Fruit fly (Drosophila melanogaster) whole organism, embryonic: Measurements from ENCODE around the gene Eno.
A peak's percentile ranks its signal among the peaks of the same experiment; 100 is the strongest.

Source experiments
- Adf1 ChIP-seq: fragments of 200-800 bp; sonication (Bioruptor generic); IDR thresholded peaks from 2 replicates; pipeline ENCODE4 v1.3.6; 2022; ENCODE audit warnings: missing biosample characterization, missing genetic modification characterization
- Aef1 ChIP-seq: fragments of 200-800 bp; sonication (Bioruptor generic); IDR thresholded peaks from 3 replicates; pipeline ENCODE4 v1.3.6; 2022; ENCODE audit warnings: missing biosample characterization, missing genetic modification characterization
- CG11093 ChIP-seq: fragments of 200-800 bp; sonication (Bioruptor generic); IDR thresholded peaks from 3 replicates; pipeline ENCODE4 v1.3.6; 2022; ENCODE audit warnings: missing biosample characterization, missing genetic modification characterization
- CG11695 ChIP-seq: fragments of 200-800 bp; sonication (Bioruptor generic); IDR thresholded peaks from 3 replicates; pipeline ENCODE4 v1.3.6; 2022; ENCODE audit warnings: missing biosample characterization, missing genetic modification characterization
- CG13296 ChIP-seq: fragments of 200-800 bp; sonication (Bioruptor generic); optimal IDR thresholded peaks from 3 replicates; lab custom pipeline; 2018; ENCODE audit warnings: missing biosample characterization, mild to moderate bottlenecking, missing genetic modification characterization
- CG13424 ChIP-seq: fragments of 200-800 bp; sonication (Bioruptor generic); optimal IDR thresholded peaks from 2 replicates; lab custom pipeline; 2019; ENCODE audit warnings: missing biosample characterization, mild to moderate bottlenecking, missing genetic modification characterization, moderate library complexity
- CG14667 ChIP-seq: fragments of 200-800 bp; sonication (Bioruptor generic); IDR thresholded peaks from 2 replicates; pipeline ENCODE4 v1.3.6; 2022; ENCODE audit warnings: missing biosample characterization, missing genetic modification characterization
- CG2116 ChIP-seq: fragments of 200-800 bp; sonication (Bioruptor generic); optimal IDR thresholded peaks from 3 replicates; lab custom pipeline; 2018; ENCODE audit warnings: missing biosample characterization, mild to moderate bottlenecking, missing genetic modification characterization
- CG32767 ChIP-seq: fragments of 200-800 bp; sonication (Bioruptor generic); IDR thresholded peaks from 2 replicates; pipeline ENCODE4 v1.3.6; 2022; ENCODE audit warnings: missing biosample characterization, missing genetic modification characterization
- CG33213 ChIP-seq: fragments of 200-800 bp; sonication (Bioruptor generic); optimal IDR thresholded peaks from 3 replicates; lab custom pipeline; 2016; ENCODE audit warnings: missing biosample characterization, missing genetic modification characterization
- CG3726 ChIP-seq: fragments of 200-800 bp; sonication (Bioruptor generic); IDR thresholded peaks from 3 replicates; pipeline ENCODE4, ENCODE4 v1.3.6; 2022; ENCODE audit warnings: missing biosample characterization, missing genetic modification characterization
- CG4424 ChIP-seq: fragments of 200-800 bp; sonication (Bioruptor generic); optimal IDR thresholded peaks from 3 replicates; lab custom pipeline; 2016; ENCODE audit warnings: missing biosample characterization, missing genetic modification characterization
- CG6689 ChIP-seq: fragments of 200-800 bp; sonication (Bioruptor generic); IDR thresholded peaks from 2 replicates; pipeline ENCODE4 v1.3.6; 2022; ENCODE audit warnings: missing biosample characterization, missing genetic modification characterization
- CG6854 ChIP-seq: fragments of 200-800 bp; sonication (Bioruptor generic); optimal IDR thresholded peaks from 3 replicates; lab custom pipeline; 2017; ENCODE audit warnings: missing biosample characterization, mild to moderate bottlenecking, missing genetic modification characterization
- CG7745 ChIP-seq: fragments of 200-800 bp; sonication (Bioruptor generic); optimal IDR thresholded peaks from 2 replicates; lab custom pipeline; 2018; ENCODE audit warnings: missing biosample characterization, mild to moderate bottlenecking, missing genetic modification characterization, moderate library complexity
- CG7963 ChIP-seq: fragments of 200-800 bp; sonication (Bioruptor generic); IDR thresholded peaks from 3 replicates; pipeline ENCODE4 v1.3.6; 2022; ENCODE audit warnings: missing biosample characterization, missing genetic modification characterization; ENCODE audit not compliant: partially characterized antibody
- CG9727 ChIP-seq: fragments of 200-800 bp; sonication (Bioruptor generic); optimal IDR thresholded peaks from 3 replicates; lab custom pipeline; 2017; ENCODE audit warnings: missing biosample characterization, mild to moderate bottlenecking, missing genetic modification characterization
- CG9876 ChIP-seq: fragments of 200-800 bp; sonication (Bioruptor generic); optimal IDR thresholded peaks from 2 replicates; lab custom pipeline; 2016; ENCODE audit warnings: missing biosample characterization, missing genetic modification characterization
- Fer1 ChIP-seq: fragments of 200-800 bp; sonication (Bioruptor generic); optimal IDR thresholded peaks from 2 replicates; lab custom pipeline; 2017; ENCODE audit warnings: missing biosample characterization, mild to moderate bottlenecking, missing genetic modification characterization
- Gsc ChIP-seq: fragments of 200-800 bp; sonication (Bioruptor generic); IDR thresholded peaks from 2 replicates; pipeline ENCODE4 v1.3.6; 2022; ENCODE audit warnings: missing biosample characterization, missing genetic modification characterization
- HLH3B ChIP-seq: fragments of 200-800 bp; sonication (Bioruptor generic); IDR thresholded peaks from 2 replicates; pipeline ENCODE4 v1.3.6; 2022; ENCODE audit warnings: missing biosample characterization, missing genetic modification characterization
- Hand ChIP-seq: fragments of 200-800 bp; sonication (Bioruptor generic); optimal IDR thresholded peaks from 2 replicates; lab custom pipeline; 2017; ENCODE audit warnings: mild to moderate bottlenecking, missing biosample characterization, missing genetic modification reagents, missing genetic modification characterization
- Hmx ChIP-seq: fragments of 200-800 bp; sonication (Bioruptor generic); optimal IDR thresholded peaks from 2 replicates; lab custom pipeline; 2016; ENCODE audit warnings: missing biosample characterization, missing genetic modification characterization
- Kr ChIP-seq: fragments of 200-800 bp; sonication (Bioruptor generic); optimal IDR thresholded peaks from 2 replicates; lab custom pipeline; 2017; ENCODE audit warnings: missing biosample characterization, mild to moderate bottlenecking, missing genetic modification characterization
- NFAT ChIP-seq: fragments of 200-800 bp; sonication (Bioruptor generic); IDR thresholded peaks from 2 replicates; pipeline ENCODE4 v1.3.6; 2022; ENCODE audit warnings: missing biosample characterization, missing genetic modification characterization
- Nf-YC ChIP-seq: fragments of 200-800 bp; optimal IDR thresholded peaks from 3 replicates; lab custom pipeline; 2019; ENCODE audit warnings: missing biosample characterization, mild to moderate bottlenecking, missing genetic modification characterization, moderate library complexity
- Oaz ChIP-seq: fragments of 200-800 bp; sonication (Bioruptor generic); IDR thresholded peaks from 2 replicates; pipeline ENCODE4 v1.3.6; 2022; ENCODE audit warnings: missing biosample characterization, missing genetic modification characterization
- Side ChIP-seq: fragments of 200-800 bp; sonication (Bioruptor generic); optimal IDR thresholded peaks from 2 replicates; lab custom pipeline; 2016; ENCODE audit warnings: missing biosample characterization, missing genetic modification characterization
- Six4 ChIP-seq: fragments of 200-800 bp; sonication (Bioruptor generic); optimal IDR thresholded peaks from 2 replicates; lab custom pipeline; 2016; ENCODE audit warnings: missing biosample characterization, missing genetic modification characterization
- Ssrp ChIP-seq: fragments of 200-800 bp; sonication (Bioruptor generic); optimal IDR thresholded peaks from 2 replicates; lab custom pipeline; 2018; ENCODE audit warnings: missing biosample characterization, mild to moderate bottlenecking, missing genetic modification characterization, moderate library complexity
- Xrp1 ChIP-seq: fragments of 200-800 bp; sonication (Bioruptor generic); IDR thresholded peaks from 2 replicates; pipeline ENCODE4 v1.3.6; 2022; ENCODE audit warnings: missing biosample characterization, missing genetic modification characterization
- btn ChIP-seq: fragments of 200-800 bp; sonication (Bioruptor generic); optimal IDR thresholded peaks from 2 replicates; lab custom pipeline; 2016; ENCODE audit warnings: missing biosample characterization, missing genetic modification characterization
- dan ChIP-seq: fragments of 200-800 bp; sonication (Bioruptor generic); IDR thresholded peaks from 2 replicates; pipeline ENCODE4 v1.3.6; 2022; ENCODE audit warnings: missing biosample characterization, missing genetic modification characterization
- dimm ChIP-seq: fragments of 200-800 bp; sonication (Bioruptor generic); IDR thresholded peaks from 2 replicates; pipeline ENCODE4 v1.3.6; 2022; ENCODE audit warnings: missing biosample characterization, missing genetic modification characterization
- dmrt99B ChIP-seq: fragments of 200-800 bp; sonication (Bioruptor generic); optimal IDR thresholded peaks from 2 replicates; lab custom pipeline; 2018; ENCODE audit warnings: missing biosample characterization, mild to moderate bottlenecking, missing genetic modification characterization, moderate library complexity
- eve ChIP-seq, 2 experiments: fragments of >200 bp; optimal IDR thresholded peaks; 2 replicates each; lab custom pipeline; 2017; ENCODE audit warnings: missing biosample characterization in 2 of 2, missing genetic modification characterization in 2 of 2
- hb ChIP-seq: fragments of 200-800 bp; sonication (Bioruptor generic); IDR thresholded peaks from 3 replicates; pipeline ENCODE4 v1.3.6; 2022; ENCODE audit warnings: missing biosample characterization, missing genetic modification characterization; ENCODE audit not compliant: partially characterized antibody
- hkb ChIP-seq, 2 experiments: fragments of 200-800 bp in 1 of 2; fragments of >200 bp in 1 of 2; sonication (Bioruptor generic) in 1 of 2; IDR thresholded peaks in 1 of 2; optimal IDR thresholded peaks in 1 of 2; 2 replicates each; pipeline versions ENCODE4 v1.3.6 to Lab custom; 2017 to 2022; ENCODE audit warnings: missing biosample characterization in 1 of 2, missing genetic modification characterization in 1 of 2
- hth ChIP-seq: fragments of >200 bp; optimal IDR thresholded peaks from 2 replicates; lab custom pipeline; 2017; ENCODE audit warnings: inconsistent platforms
- insv ChIP-seq, 2 experiments: fragments of 200-800 bp; sonication (Bioruptor generic); optimal IDR thresholded peaks; 3 replicates each; lab custom pipeline; 2016 to 2018; ENCODE audit warnings: missing biosample characterization in 2 of 2, missing genetic modification characterization in 2 of 2
- kah ChIP-seq: fragments of 200-800 bp; sonication (Bioruptor generic); optimal IDR thresholded peaks from 2 replicates; lab custom pipeline; 2018; ENCODE audit warnings: missing biosample characterization, mild to moderate bottlenecking, missing genetic modification characterization
- otp ChIP-seq: fragments of 200-800 bp; sonication (Bioruptor generic); IDR thresholded peaks from 3 replicates; pipeline ENCODE4, ENCODE4 v1.3.6; 2022; ENCODE audit warnings: missing biosample characterization, missing genetic modification characterization
- pfk ChIP-seq: fragments of 200-800 bp; sonication (Bioruptor generic); optimal IDR thresholded peaks from 2 replicates; lab custom pipeline; 2018; ENCODE audit warnings: missing biosample characterization, mild to moderate bottlenecking, missing genetic modification characterization, moderate library complexity
- pnt ChIP-seq: fragments of 200-800 bp; sonication (Bioruptor generic); optimal IDR thresholded peaks from 3 replicates; lab custom pipeline; 2016; ENCODE audit warnings: missing biosample characterization, missing genetic modification characterization
- pum ChIP-seq: fragments of 200-800 bp; sonication (Bioruptor generic); optimal IDR thresholded peaks from 2 replicates; lab custom pipeline; 2016; ENCODE audit warnings: missing biosample characterization, missing genetic modification characterization
- repo ChIP-seq: fragments of 200-800 bp; sonication (Bioruptor generic); optimal IDR thresholded peaks from 2 replicates; lab custom pipeline; 2016; ENCODE audit warnings: missing biosample characterization, missing genetic modification characterization
- seq ChIP-seq: fragments of 200-800 bp; sonication (Bioruptor generic); IDR thresholded peaks from 2 replicates; pipeline ENCODE4 v1.3.6; 2022; ENCODE audit warnings: missing biosample characterization, missing genetic modification characterization
- slou ChIP-seq: fragments of 200-800 bp; sonication (Bioruptor generic); optimal IDR thresholded peaks from 3 replicates; lab custom pipeline; 2016; ENCODE audit warnings: missing biosample characterization, missing genetic modification characterization
- sna ChIP-seq: fragments of 200-800 bp; sonication (Bioruptor generic); IDR thresholded peaks from 2 replicates; pipeline ENCODE4 v1.3.6; 2022; ENCODE audit warnings: missing biosample characterization, missing genetic modification characterization; ENCODE audit not compliant: partially characterized antibody
- so ChIP-seq: fragments of 200-800 bp; sonication (Bioruptor generic); IDR thresholded peaks from 3 replicates; pipeline ENCODE4 v1.3.6; 2022; ENCODE audit warnings: missing biosample characterization, missing genetic modification characterization
- toy ChIP-seq: fragments of 200-800 bp; sonication (Bioruptor generic); IDR thresholded peaks from 2 replicates; pipeline ENCODE4 v1.3.6; 2022; ENCODE audit warnings: missing biosample characterization, missing genetic modification characterization
- twi ChIP-seq: fragments of 200-800 bp; optimal IDR thresholded peaks from 2 replicates; lab custom pipeline; 2019; ENCODE audit warnings: missing biosample characterization, mild to moderate bottlenecking, missing genetic modification characterization, moderate library complexity

The Eno gene

dm6 chr2L:1715699-1716333 is 13.6 kb downstream of the Eno start, which contains the start of gene frtz (continued):
- TF ChIP-seq CG6854 (GFP tag; lab: Kevin White, UChicago): no peak
- no peak for TF ChIP-seq CG3726 (GFP tag; lab: Robert Waterston, UW)
- TF ChIP-seq dimm: no peak
- TF ChIP-seq Aef1: no peak
- TF ChIP-seq dmrt99B: no peak
- no peak for TF ChIP-seq so (GFP tag; lab: Robert Waterston, UW)
- TF ChIP-seq Side (GFP tag; lab: Kevin White, UChicago): no peak
- TF ChIP-seq CG7745 (tag; lab: Kevin White, UChicago): no peak
- no peak for TF ChIP-seq hth
- peak; percentile 1 for TF ChIP-seq CG2116 (GFP tag; lab: Kevin White, UChicago)
- no peak for TF ChIP-seq twi (tag; lab: Kevin White, UChicago)
- 0 out of 2 replicates have a peak, but pooled peaks have one; percentile 24 for TF ChIP-seq Xrp1 (GFP tag; lab: Robert Waterston, UW)
- no peak for TF ChIP-seq otp (GFP tag; lab: Robert Waterston, UW)
- peak; percentile 46 for TF ChIP-seq sna (GFP tag; lab: Robert Waterston, UW)
- no peak for TF ChIP-seq Six4
- no peak for TF ChIP-seq kah (GFP tag; lab: Kevin White, UChicago)
- no peak for TF ChIP-seq pum
- no peak for TF ChIP-seq Fer1 (GFP tag; lab: Kevin White, UChicago)
- no peak for TF ChIP-seq toy (GFP tag; lab: Robert Waterston, UW)
- peak; percentile 18 for TF ChIP-seq Nf-YC (tag; lab: Kevin White, UChicago)
- TF ChIP-seq pnt (GFP tag; lab: Kevin White, UChicago): no peak
- no peak for TF ChIP-seq Hand (GFP tag; lab: Kevin White, UChicago)
- no peak for TF ChIP-seq insv (GFP tag; optimal IDR thresholded peaks at IDR 0.05; lab: Kevin White, UChicago)
- no peak for TF ChIP-seq Gsc (GFP tag; lab: Robert Waterston, UW)
- TF ChIP-seq btn (GFP tag; lab: Kevin White, UChicago): no peak
- TF ChIP-seq Hmx (GFP tag; lab: Kevin White, UChicago): no peak
- no peak for TF ChIP-seq CG11695 (GFP tag; lab: Robert Waterston, UW)
- TF ChIP-seq Adf1 (GFP tag; lab: Robert Waterston, UW): no peak
- no peak for TF ChIP-seq repo (GFP tag; lab: Kevin White, UChicago)
- TF ChIP-seq CG7963 (GFP tag; lab: Robert Waterston, UW): peak; percentile 71
- peak; percentile 21 for TF ChIP-seq CG33213 (GFP tag; lab: Kevin White, UChicago)
- TF ChIP-seq pfk: no peak
- TF ChIP-seq CG9727 (GFP tag; lab: Kevin White, UChicago): no peak
- TF ChIP-seq Kr (GFP tag; lab: Kevin White, UChicago): no peak
- no peak for TF ChIP-seq slou (GFP tag; lab: Kevin White, UChicago)
- TF ChIP-seq CG4424 (GFP tag; lab: Kevin White, UChicago): no peak
- TF ChIP-seq hkb (optimal IDR thresholded peaks at IDR 0.05; lab: Kevin White, UChicago): no peak
- no peak for TF ChIP-seq hkb (GFP tag; IDR thresholded peaks at IDR 0.05; lab: Robert Waterston, UW)
- no peak for TF ChIP-seq CG13296
- no peak for TF ChIP-seq HLH3B
- TF ChIP-seq eve (GFP tag; optimal IDR thresholded peaks at IDR 0.05; lab: Kevin White, UChicago): no peak
- no peak for TF ChIP-seq CG14667 (GFP tag; lab: Robert Waterston, UW)
- no peak for TF ChIP-seq CG32767 (GFP tag; lab: Robert Waterston, UW)
- no peak for TF ChIP-seq CG13424
- TF ChIP-seq dan (GFP tag; lab: Robert Waterston, UW): no peak
- TF ChIP-seq Ssrp (tag; lab: Kevin White, UChicago): no peak
- no peak for TF ChIP-seq CG9876 (GFP tag; lab: Kevin White, UChicago)
- peak; percentile 66 for TF ChIP-seq hb (GFP tag; lab: Robert Waterston, UW)
- no peak for TF ChIP-seq CG11093 (GFP tag; lab: Robert Waterston, UW)
- no peak for TF ChIP-seq seq (GFP tag; lab: Robert Waterston, UW)
- no peak for TF ChIP-seq NFAT (GFP tag; lab: Robert Waterston, UW)
- TF ChIP-seq CG6689 (GFP tag; lab: Robert Waterston, UW): no peak
- TF ChIP-seq Oaz (GFP tag; lab: Robert Waterston, UW): no peak
